Fruit fly (Drosophila melanogaster) whole organism, embryonic: Measurements from ENCODE around the gene CG14100.

Experiments
- Asciz ChIP-seq: fragments of 200-800 bp; sonication (Bioruptor generic); optimal IDR thresholded peaks from 2 replicates; lab custom pipeline; 2017; ENCODE audit warnings: missing biosample characterization, mild to moderate bottlenecking, missing genetic modification characterization, missing genetic modification reagents
- B-H1 ChIP-seq: fragments of 200-800 bp; sonication (Bioruptor generic); IDR thresholded peaks from 3 replicates; pipeline ENCODE4 v1.3.6; 2022; ENCODE audit warnings: missing biosample characterization, missing genetic modification characterization
- CG11723 ChIP-seq: fragments of 200-800 bp; sonication (Bioruptor generic); optimal IDR thresholded peaks from 2 replicates; lab custom pipeline; 2017; ENCODE audit warnings: missing biosample characterization, mild to moderate bottlenecking, missing genetic modification characterization
- CG15601 ChIP-seq: fragments of 200-800 bp; sonication (Bioruptor generic); optimal IDR thresholded peaks from 3 replicates; lab custom pipeline; 2019; ENCODE audit warnings: missing biosample characterization, mild to moderate bottlenecking, missing genetic modification characterization, moderate library complexity
- Dek ChIP-seq: fragments of 200-800 bp; sonication (Bioruptor generic); optimal IDR thresholded peaks from 3 replicates; lab custom pipeline; 2019; ENCODE audit warnings: missing biosample characterization, mild to moderate bottlenecking, missing genetic modification characterization, moderate library complexity
- Oli ChIP-seq: fragments of 200-800 bp; sonication (Bioruptor generic); optimal IDR thresholded peaks from 2 replicates; lab custom pipeline; 2018; ENCODE audit warnings: missing biosample characterization, mild to moderate bottlenecking, missing genetic modification characterization, moderate library complexity
- Ptx1 ChIP-seq: fragments of 200-800 bp; sonication (Bioruptor generic); IDR thresholded peaks from 2 replicates; pipeline ENCODE4 v1.3.6; 2022; ENCODE audit warnings: missing biosample characterization, missing genetic modification characterization
- h ChIP-seq: fragments of >200 bp; optimal IDR thresholded peaks from 2 replicates; lab custom pipeline; 2017
- nom ChIP-seq: fragments of 200-800 bp; sonication (Bioruptor generic); optimal IDR thresholded peaks from 2 replicates; lab custom pipeline; 2017; ENCODE audit warnings: missing biosample characterization, missing genetic modification characterization, mild to moderate bottlenecking, moderate library complexity, missing genetic modification reagents
- pita ChIP-seq: fragments of 200-800 bp; sonication (Bioruptor generic); optimal IDR thresholded peaks from 2 replicates; lab custom pipeline; 2017; ENCODE audit warnings: missing biosample characterization, mild to moderate bottlenecking, missing genetic modification characterization
- scrt ChIP-seq: fragments of 200-800 bp; sonication (Bioruptor generic); optimal IDR thresholded peaks from 2 replicates; lab custom pipeline; 2018; ENCODE audit warnings: missing biosample characterization, mild to moderate bottlenecking, missing genetic modification characterization, moderate library complexity
- sim ChIP-seq: fragments of 200-800 bp; sonication (Bioruptor generic); IDR thresholded peaks from 2 replicates; pipeline ENCODE4 v1.3.6; 2022; ENCODE audit warnings: missing biosample characterization, missing genetic modification characterization

DNA sequence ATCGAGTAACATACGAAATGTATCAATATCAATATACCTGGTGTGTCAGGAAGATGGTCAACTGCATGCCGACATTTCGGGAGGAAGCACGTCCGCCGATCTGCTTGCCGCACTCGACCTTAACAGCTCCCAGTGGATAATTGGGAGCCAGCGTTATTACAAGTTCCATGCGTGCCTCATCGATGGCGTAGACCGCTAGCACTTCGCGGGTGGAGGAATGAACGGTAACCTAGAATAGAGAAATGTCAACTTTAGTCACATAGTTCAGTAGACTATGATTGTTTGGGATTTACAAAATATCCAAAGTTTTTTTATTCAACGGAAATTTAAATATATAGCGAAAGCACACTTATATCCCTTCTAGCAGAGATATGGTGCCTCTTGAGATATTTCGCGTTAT lies 45.5 kb downstream of the CG14100 start, which contains the start of the genes CG46435 and Rcd7:
- no peak for TF ChIP-seq CG15601 (tag; lab: Kevin White, UChicago)
- TF ChIP-seq Ptx1 (GFP tag; lab: Robert Waterston, UW) = no peak
- no peak for TF ChIP-seq nom
- no peak for TF ChIP-seq Asciz (GFP tag; lab: Kevin White, UChicago)
- no peak for TF ChIP-seq h (lab: Kevin White, UChicago)
- no peak for TF ChIP-seq scrt
- no peak for TF ChIP-seq B-H1 (GFP tag; lab: Robert Waterston, UW)
- TF ChIP-seq Dek (tag; lab: Kevin White, UChicago) = no peak
- no peak for TF ChIP-seq pita (GFP tag; lab: Kevin White, UChicago)
- TF ChIP-seq CG11723 (GFP tag; lab: Kevin White, UChicago) = no peak
- TF ChIP-seq sim = no peak
- TF ChIP-seq Oli (tag; lab: Kevin White, UChicago) = no peak
